Worm (Caenorhabditis elegans): ENCODE data around the gene zfp-3.

Gene zfp-3

DNA sequence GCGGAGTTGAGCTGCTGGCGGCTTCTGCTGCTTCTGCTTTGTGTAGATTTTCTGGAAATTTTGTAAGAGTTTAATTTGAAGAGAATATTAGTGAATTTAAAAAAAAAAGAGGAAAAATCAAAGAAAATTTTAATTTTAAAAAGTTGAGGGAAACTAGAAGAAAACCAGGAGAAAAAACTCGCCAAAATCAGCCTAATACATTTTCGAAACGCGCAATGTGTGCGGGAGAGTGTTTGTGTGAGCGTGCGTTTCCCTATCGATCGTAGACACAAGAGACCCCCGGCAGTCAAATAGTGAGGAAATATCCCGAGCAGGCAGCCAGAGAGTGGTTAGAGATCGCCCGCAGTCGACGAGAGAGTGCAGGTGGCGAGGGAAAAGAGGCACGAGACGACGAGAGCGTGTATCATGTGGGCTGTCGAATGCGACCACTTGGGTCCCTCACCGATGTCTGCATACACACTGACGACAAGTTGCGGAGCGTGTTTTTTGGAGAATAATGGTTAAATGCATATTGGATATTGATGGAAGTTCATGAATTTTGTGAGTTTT is at the start of gene zfp-3 (continued):
- TF ChIP-seq hpl-2 (GFP tag; optimal IDR thresholded peaks at IDR 0.05) (peak; percentile 81), elt-2 (tag; optimal IDR thresholded peaks at IDR 0.05) (peak; percentile 82), zag-1 (tag; optimal IDR thresholded peaks at IDR 0.05) (peak; percentile 42), fkh-4 (tag; optimal IDR thresholded peaks at IDR 0.05; ENCODE audit: borderline replicate concordance) (peak; percentile 35), swsn-7 (tag; optimal IDR thresholded peaks at IDR 0.05) (peak; percentile 98), ceh-88 (GFP tag; IDR thresholded peaks at IDR 0.05) (peak; percentile 88), fkh-8 (tag; optimal IDR thresholded peaks at IDR 0.05) (peak; percentile 98), jun-1 (tag; optimal IDR thresholded peaks at IDR 0.05) (peak; percentile 96), F16B12.6 (tag; optimal IDR thresholded peaks at IDR 0.05) (peak; percentile 96), pax-3 (tag; optimal IDR thresholded peaks at IDR 0.05) (peak; percentile 92), lsy-2 (tag; optimal IDR thresholded peaks at IDR 0.05) (peak; percentile 89 to 93), lin-13 (GFP tag; optimal IDR thresholded peaks at IDR 0.05) (peak; percentile 93), C34B4.2 (tag; optimal IDR thresholded peaks at IDR 0.05) (no peak), efl-3 (GFP tag; optimal IDR thresholded peaks at IDR 0.05) (no peak), nhr-90 (tag; optimal IDR thresholded peaks at IDR 0.05; ENCODE audit: poor library complexity) (peak; percentile 95), egl-27 (tag; optimal IDR thresholded peaks at IDR 0.05) (peak; percentile 36 to 90), xbp-1 (tag; optimal IDR thresholded peaks at IDR 0.05) (peak; percentile 96), zip-4 (GFP tag; optimal IDR thresholded peaks at IDR 0.05) (peak; percentile 89), ceh-90 (tag; optimal IDR thresholded peaks at IDR 0.05) (no peak), vab-15 (tag; optimal IDR thresholded peaks at IDR 0.05) (peak; percentile 58), unc-98 (GFP tag; IDR thresholded peaks at IDR 0.05) (peak; percentile 69), elt-3 (tag; optimal IDR thresholded peaks at IDR 0.05) (peak in 3 of 6 experiments; percentile 26 to 88 (median 82)), nhr-47 (tag; optimal IDR thresholded peaks at IDR 0.05) (peak; percentile 97), nhr-19 (GFP tag; conservative IDR thresholded peaks at IDR 0.05) (peak; percentile 94), isw-1 (GFP tag; IDR thresholded peaks at IDR 0.05) (peak; percentile 91), hlh-17 (GFP tag; optimal IDR thresholded peaks at IDR 0.05; ENCODE audit: borderline replicate concordance) (no peak), irx-1 (tag; optimal IDR thresholded peaks at IDR 0.05) (peak; percentile 88), nhr-84 (tag; optimal IDR thresholded peaks at IDR 0.05) (no peak), ama-1 (optimal IDR thresholded peaks at IDR 0.05) (peak; percentile 58), Y116A8C.19 (tag; optimal IDR thresholded peaks at IDR 0.05; ENCODE audit: borderline replicate concordance) (no peak), pag-3 (tag; optimal IDR thresholded peaks at IDR 0.05; ENCODE audit: borderline replicate concordance, insufficient read depth) (no peak)

DNA sequence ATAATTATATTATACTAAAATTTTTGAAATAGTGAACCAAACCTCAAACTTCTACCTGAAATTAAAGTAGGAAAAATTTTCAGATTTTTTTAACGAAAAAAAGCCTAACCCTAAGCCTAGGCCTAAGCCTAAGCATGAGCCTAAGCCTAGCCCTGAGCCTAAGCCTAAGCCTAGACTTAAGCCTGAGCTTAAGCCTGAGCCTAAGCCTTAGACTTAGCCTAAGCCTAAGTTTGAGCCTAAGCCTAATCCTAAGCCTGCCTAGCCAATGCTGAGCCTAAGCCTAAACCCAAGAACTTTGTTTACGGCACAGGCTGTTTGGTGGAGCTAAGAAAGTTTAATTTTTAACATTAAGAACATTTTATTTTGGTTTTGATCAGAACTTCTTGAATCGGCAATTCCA is 49.5 kb upstream of the zfp-3 start:
- TF ChIP-seq lin-35 (GFP tag; optimal IDR thresholded peaks at IDR 0.05) (no peak), nhr-237 (tag; optimal IDR thresholded peaks at IDR 0.05) (no peak), C34B4.2 (tag; optimal IDR thresholded peaks at IDR 0.05) (no peak), irx-1 (tag; optimal IDR thresholded peaks at IDR 0.05) (no peak)

DNA sequence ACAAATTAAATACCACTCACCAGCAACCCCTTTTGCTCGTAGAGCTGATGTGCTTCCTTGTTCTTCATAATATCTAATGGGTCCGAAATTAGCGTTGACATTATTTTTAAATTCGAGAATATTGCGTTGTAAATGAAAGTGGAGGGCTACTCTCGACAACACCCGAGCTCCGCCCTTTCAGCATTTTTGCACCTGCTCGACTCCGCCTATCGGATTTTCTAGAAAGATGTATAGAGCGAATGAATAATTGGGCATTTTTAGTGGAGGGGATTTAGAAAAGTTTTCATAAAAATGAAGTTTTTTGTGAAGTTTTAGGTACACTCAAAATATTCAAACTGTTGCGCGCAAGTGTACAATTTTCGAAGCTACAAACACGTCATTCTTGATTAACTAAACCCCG is 47.8 kb upstream of the zfp-3 start, which contains the start of gene F09E10.5:
TSS of gene F09E10.5 (minus strand) at position 101 of the 400 bp plus-strand sequence.
- TF ChIP-seq jun-1 (tag; optimal IDR thresholded peaks at IDR 0.05): no peak
- TF ChIP-seq lin-13 (GFP tag; optimal IDR thresholded peaks at IDR 0.05): no peak
- no peak for TF ChIP-seq nhr-90 (tag; optimal IDR thresholded peaks at IDR 0.05; ENCODE audit: poor library complexity)
- no peak for TF ChIP-seq efl-1 (optimal IDR thresholded peaks at IDR 0.05)
- no peak for TF ChIP-seq efl-1 (GFP tag; optimal IDR thresholded peaks at IDR 0.05 in 1 of 2)
- TF ChIP-seq lsy-2 (tag; optimal IDR thresholded peaks at IDR 0.05): no peak
- no peak for TF ChIP-seq unc-62 (GFP tag; optimal IDR thresholded peaks at IDR 0.05)
- no peak for TF ChIP-seq efl-3 (GFP tag; optimal IDR thresholded peaks at IDR 0.05)
- no peak for TF ChIP-seq blmp-1 (tag; optimal IDR thresholded peaks at IDR 0.05)

Measured in whole organism, L1 larva.